Fruit fly (Drosophila melanogaster) whole organism, adult: ENCODE results near the gene defl.

ENCODE experiments used
- CG11617 ChIP-seq: fragments of 200-800 bp; sonication (Bioruptor generic); optimal IDR thresholded peaks from 2 replicates; lab custom pipeline; 2017; ENCODE audit warnings: mild to moderate bottlenecking, missing biosample characterization, missing genetic modification reagents, missing genetic modification characterization
- CG12768 ChIP-seq: fragments of 200-800 bp; sonication (Bioruptor generic); optimal IDR thresholded peaks from 2 replicates; lab custom pipeline; 2017; ENCODE audit warnings: missing biosample characterization, missing genetic modification characterization, mild to moderate bottlenecking, moderate library complexity, missing genetic modification reagents
- CG1620 ChIP-seq: fragments of 200-800 bp; sonication (Bioruptor generic); optimal IDR thresholded peaks from 2 replicates; lab custom pipeline; 2016; ENCODE audit warnings: missing biosample characterization, missing genetic modification characterization
- bab1 ChIP-seq: fragments of 200-800 bp; sonication (Bioruptor generic); optimal IDR thresholded peaks from 3 replicates; lab custom pipeline; 2019; ENCODE audit warnings: missing biosample characterization, mild to moderate bottlenecking, missing genetic modification characterization, moderate library complexity
- pad ChIP-seq: fragments of 200-800 bp; sonication (Bioruptor generic); optimal IDR thresholded peaks from 3 replicates; lab custom pipeline; 2017; ENCODE audit warnings: missing biosample characterization, missing genetic modification characterization, mild to moderate bottlenecking, moderate library complexity, missing genetic modification reagents

dm6 chr3L:9680968-9681367, 42.3 kb upstream of the defl start, which contains the start of gene alphaTub67C:
- TF ChIP-seq CG1620 (GFP tag; lab: Kevin White, UChicago) (no peak), bab1 (GFP tag; lab: Kevin White, UChicago) (no peak), CG11617 (no peak), CG12768 (no peak), pad (GFP tag; lab: Kevin White, UChicago) (peak; percentile 88)
